Worm (Caenorhabditis elegans): ENCODE data around the gene lsm-7.
A peak's percentile ranks its signal among the peaks of the same experiment; 100 is the strongest.
"Not testable (repeated sequence)": the region's sequence is repeated elsewhere in the genome, so short reads cannot be mapped to it uniquely, and the experiment has no call there.

lsm-7 gene

DNA sequence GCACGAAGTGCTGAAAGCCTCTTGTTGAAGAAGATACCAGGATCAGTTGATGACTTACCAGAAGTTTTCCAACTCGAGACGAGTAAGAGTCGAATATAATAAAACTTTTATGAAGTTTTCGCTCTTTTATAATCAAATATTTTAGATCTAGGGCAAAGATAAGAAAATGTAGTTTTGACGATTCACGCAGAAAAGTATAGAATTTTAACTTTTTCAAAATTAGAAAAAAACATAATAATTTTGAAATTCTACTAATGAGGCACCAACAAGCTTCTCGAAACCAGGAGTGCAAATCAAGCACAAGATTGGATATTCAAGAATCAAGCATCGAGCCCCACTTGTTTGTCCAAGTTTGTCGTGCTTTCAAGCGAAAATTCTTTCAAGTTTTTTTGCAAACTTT lies 15.5 kb downstream of the lsm-7 start, which contains the start of gene Y69E1A.1:
Gene Y69E1A.1 (minus strand): TSS at position 101 of the 400 bp plus-strand sequence.
- no peak for TF ChIP-seq ZK546.5 (tag; optimal IDR thresholded peaks at IDR 0.05)
- no peak for TF ChIP-seq mbf-1 (tag; optimal IDR thresholded peaks at IDR 0.05)
- TF ChIP-seq ztf-4 (tag; optimal IDR thresholded peaks at IDR 0.05), result no peak
- TF ChIP-seq nhr-11 (tag; optimal IDR thresholded peaks at IDR 0.05), result no peak
- TF ChIP-seq gmeb-1 (tag; optimal IDR thresholded peaks at IDR 0.05), result no peak
- no peak for TF ChIP-seq skn-1 (tag; optimal IDR thresholded peaks at IDR 0.05)
- no peak for TF ChIP-seq nhr-129 (tag; optimal IDR thresholded peaks at IDR 0.05)
- TF ChIP-seq unc-39 (tag; optimal IDR thresholded peaks at IDR 0.05), result no peak
- no peak for TF ChIP-seq nhr-6 (tag; optimal IDR thresholded peaks at IDR 0.05)
- no peak for TF ChIP-seq sma-9 (GFP tag; optimal IDR thresholded peaks at IDR 0.05)
- TF ChIP-seq sma-9 (tag; optimal IDR thresholded peaks at IDR 0.05), result no peak
- TF ChIP-seq zag-1 (tag; optimal IDR thresholded peaks at IDR 0.05), result no peak
- no peak for TF ChIP-seq dmd-4 (tag; optimal IDR thresholded peaks at IDR 0.05)

DNA sequence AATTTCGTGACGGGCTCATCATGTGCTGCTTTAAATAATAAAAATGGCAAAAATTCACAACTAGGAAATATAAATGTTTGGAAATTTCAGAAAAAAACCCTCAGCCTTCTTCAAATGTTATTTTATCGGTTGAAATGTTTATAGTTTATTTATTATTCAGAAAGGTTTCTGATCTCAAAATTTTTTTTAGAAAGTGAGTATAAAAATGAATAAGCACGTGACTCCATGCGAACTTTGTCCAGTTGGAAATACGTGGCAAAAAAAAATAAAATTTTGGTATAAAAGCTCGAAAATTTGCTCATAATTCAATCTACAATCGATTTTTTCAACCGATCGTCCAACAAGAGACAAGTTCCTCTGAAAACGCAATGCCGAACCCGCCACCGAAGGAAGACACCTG lies 16.2 kb downstream of the lsm-7 start, which contains the start of gene nsph-3.1:
Gene nsph-3.1 (plus strand): TSS at position 301 of the 400 bp plus-strand sequence.
- no peak for TF ChIP-seq nhr-11 (tag; optimal IDR thresholded peaks at IDR 0.05)
- no peak for TF ChIP-seq unc-39 (tag; optimal IDR thresholded peaks at IDR 0.05)
- TF ChIP-seq Y55F3AM.14 (GFP tag; optimal IDR thresholded peaks at IDR 0.05), result no peak
- no peak for TF ChIP-seq lin-39 (tag; optimal IDR thresholded peaks at IDR 0.05)
- TF ChIP-seq lin-13 (GFP tag; optimal IDR thresholded peaks at IDR 0.05), result no peak
- TF ChIP-seq ama-1 (optimal IDR thresholded peaks at IDR 0.05), result no peak
- TF ChIP-seq zag-1 (tag; optimal IDR thresholded peaks at IDR 0.05), result no peak
- TF ChIP-seq unc-62 (GFP tag; optimal IDR thresholded peaks at IDR 0.05), result no peak
- TF ChIP-seq R02D3.7 (tag; optimal IDR thresholded peaks at IDR 0.05), result no peak

DNA sequence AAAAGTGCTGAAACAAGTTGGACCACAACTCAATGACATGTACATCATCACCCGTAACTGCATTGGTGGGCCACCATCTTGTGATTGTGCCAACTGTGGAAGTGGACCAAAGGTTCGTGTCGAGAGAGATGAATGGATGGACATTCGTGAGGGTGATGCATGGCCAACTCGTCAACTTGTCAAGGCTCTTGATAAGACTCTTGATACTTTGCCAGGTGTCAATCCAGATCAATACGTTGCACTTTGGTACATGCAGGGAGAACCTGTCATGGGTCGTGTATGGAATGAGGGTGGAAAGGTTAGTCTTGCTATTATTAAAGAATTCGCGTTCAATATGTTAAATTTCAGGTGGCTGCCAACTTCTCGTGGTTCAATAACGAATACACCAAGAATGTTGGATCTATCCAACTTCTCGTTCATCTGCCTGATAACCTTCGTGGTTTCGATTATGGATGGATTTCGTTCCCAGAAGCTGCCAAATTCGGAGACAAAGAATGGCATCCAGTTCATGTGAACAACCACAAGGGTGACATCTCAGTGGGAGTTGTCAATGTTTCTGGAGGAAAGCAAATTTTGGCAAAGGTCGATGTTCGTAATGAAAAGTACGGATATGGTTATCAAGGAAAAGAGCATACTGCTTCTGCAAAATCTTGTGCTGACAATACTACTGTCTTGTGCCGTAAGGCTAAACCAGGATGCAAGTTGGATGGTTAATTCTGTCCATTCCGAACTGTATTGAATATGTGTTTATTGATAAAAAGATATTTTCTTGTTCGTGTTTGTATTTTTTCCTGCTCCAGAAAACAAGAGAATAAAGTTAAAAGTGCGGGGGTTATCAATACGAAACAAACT lies 17.3 kb downstream of the lsm-7 start:
- no peak for TF ChIP-seq lin-13 (GFP tag; optimal IDR thresholded peaks at IDR 0.05)
- TF ChIP-seq nhr-23 (tag; optimal IDR thresholded peaks at IDR 0.05), result peak; percentile 72

DNA sequence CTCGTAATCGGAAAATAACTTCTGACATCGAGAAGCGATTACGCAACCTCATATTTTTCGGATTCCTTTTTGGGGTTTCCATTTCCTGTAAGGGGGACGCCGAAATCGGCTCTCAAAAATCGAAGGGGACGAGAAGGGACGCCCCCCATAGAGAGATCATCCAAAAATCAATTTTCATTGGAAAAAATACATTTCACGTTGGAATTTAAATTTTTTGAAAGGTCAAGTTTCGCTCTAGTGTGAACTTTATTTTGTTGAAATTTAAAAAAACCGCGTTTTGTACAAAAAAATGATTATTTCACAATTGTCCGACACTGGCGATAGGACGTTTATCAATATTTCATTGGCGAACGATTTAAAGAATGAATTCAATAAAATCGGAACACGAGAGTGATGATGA lies 18.7 kb downstream of the lsm-7 start, which contains the start of gene Y69E1A.3:
Gene Y69E1A.3 (plus strand): TSS at position 301 of the 400 bp plus-strand sequence.
- TF ChIP-seq sma-3 (GFP tag; optimal IDR thresholded peaks at IDR 0.05) (no peak), C34F6.9 (tag; optimal IDR thresholded peaks at IDR 0.05) (no peak), snpc-4 (tag; optimal IDR thresholded peaks at IDR 0.05) (no peak), ztf-11 (tag; optimal IDR thresholded peaks at IDR 0.05) (no peak), alr-1 (tag; optimal IDR thresholded peaks at IDR 0.05) (no peak), egl-27 (tag; optimal IDR thresholded peaks at IDR 0.05) (no peak), crh-2 (tag; optimal IDR thresholded peaks at IDR 0.05) (no peak), elt-3 (tag; optimal IDR thresholded peaks at IDR 0.05) (no peak), nhr-25 (tag; optimal IDR thresholded peaks at IDR 0.05) (no peak), elt-1 (tag; optimal IDR thresholded peaks at IDR 0.05) (no peak), ama-1 (optimal IDR thresholded peaks at IDR 0.05) (no peak), nhr-21 (tag; optimal IDR thresholded peaks at IDR 0.05) (no peak), mab-5 (tag; optimal IDR thresholded peaks at IDR 0.05) (no peak), ztf-1 (GFP tag; conservative IDR thresholded peaks at IDR 0.05) (no peak)

DNA sequence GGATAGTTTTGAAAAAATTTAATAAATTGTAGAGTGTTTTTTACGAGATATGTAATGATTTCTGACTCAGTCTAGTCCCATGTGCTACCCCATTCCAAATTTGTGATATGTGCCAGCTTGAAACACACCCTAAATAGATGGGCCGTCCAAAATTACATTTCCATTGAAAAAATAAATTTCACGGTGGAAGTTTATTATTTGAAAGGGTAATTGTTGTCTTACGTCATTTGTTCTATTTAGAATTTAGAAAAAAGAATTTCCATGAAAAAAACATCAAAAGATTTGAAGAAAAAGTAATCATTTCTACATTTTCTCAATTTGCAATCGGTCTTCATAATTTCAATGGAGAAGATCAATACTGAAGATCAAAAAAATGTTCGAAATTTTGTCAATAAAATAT lies 21.7 kb downstream of the lsm-7 start, which contains the start of gene Y69E1A.4:
Gene Y69E1A.4 (plus strand): TSS at position 301 of the 400 bp plus-strand sequence.
- TF ChIP-seq dmd-4 (tag; optimal IDR thresholded peaks at IDR 0.05); ztf-11 (tag; optimal IDR thresholded peaks at IDR 0.05); Y55F3AM.14 (GFP tag; optimal IDR thresholded peaks at IDR 0.05): not testable (repeated sequence)

All from whole organism, L2 larva.